Worm (Caenorhabditis elegans) whole organism, L2 larva: Measurements from ENCODE around the gene Y53C12B.1.

Source experiments
- dmd-4 ChIP-seq: sonication (generic microtip); optimal IDR thresholded peaks from 2 replicates; lab custom pipeline; 2017; ENCODE audit warnings: missing biosample characterization, missing genetic modification characterization
- elt-3 ChIP-seq: sonication (generic microtip); optimal IDR thresholded peaks from 2 replicates; lab custom pipeline; 2017; ENCODE audit warnings: missing biosample characterization, missing genetic modification characterization
- fos-1 ChIP-seq: fragments of 150-350 bp; optimal IDR thresholded peaks from 2 replicates; lab custom pipeline; 2014; ENCODE audit warnings: missing biosample characterization, missing genetic modification characterization
- lin-13 ChIP-seq: fragments of 150-350 bp; optimal IDR thresholded peaks from 2 replicates; lab custom pipeline; 2014; ENCODE audit warnings: missing biosample characterization, missing genetic modification reagents, missing genetic modification characterization
- lsy-2 ChIP-seq, 2 experiments: fragments of 150-350 bp in 1 of 2; sonication (generic microtip) in 1 of 2; optimal IDR thresholded peaks; 2 replicates each; lab custom pipeline; 2014 to 2017; ENCODE audit warnings: missing biosample characterization in 2 of 2, missing genetic modification characterization in 2 of 2
- mdl-1 ChIP-seq, 2 experiments: fragments of 150-350 bp in 1 of 2; sonication (generic microtip) in 1 of 2; optimal IDR thresholded peaks; 2 replicates each; lab custom pipeline; 2017; ENCODE audit warnings: missing biosample characterization in 2 of 2, missing genetic modification characterization in 2 of 2
- nhr-12 ChIP-seq: fragments of 150-350 bp; optimal IDR thresholded peaks from 2 replicates; lab custom pipeline; 2014; ENCODE audit warnings: missing biosample characterization, missing genetic modification characterization
- nhr-237 ChIP-seq: fragments of 150-350 bp; optimal IDR thresholded peaks from 2 replicates; lab custom pipeline; 2014; ENCODE audit warnings: missing biosample characterization, missing genetic modification characterization
- nhr-25 ChIP-seq: fragments of 150-350 bp; sonication (generic microtip); optimal IDR thresholded peaks from 3 replicates; lab custom pipeline; 2014; ENCODE audit warnings: missing biosample characterization, missing genetic modification characterization
- ztf-11 ChIP-seq: sonication (generic microtip); optimal IDR thresholded peaks from 2 replicates; lab custom pipeline; 2017; ENCODE audit warnings: missing biosample characterization, missing genetic modification characterization
- ztf-4 ChIP-seq: fragments of 150-350 bp; optimal IDR thresholded peaks from 2 replicates; lab custom pipeline; 2014; ENCODE audit warnings: missing biosample characterization, missing genetic modification characterization

ce11 chrII:9791185-9791584 is 45.3 kb upstream of the Y53C12B.1 start:
- TF ChIP-seq lin-13, result no peak
- no peak for TF ChIP-seq nhr-25 (tag; lab: Kevin White, UChicago)
- TF ChIP-seq dmd-4 (tag; lab: Kevin White, UChicago), result no peak
- TF ChIP-seq elt-3 (tag; lab: Kevin White, UChicago), result no peak
- TF ChIP-seq nhr-237 (tag; lab: Kevin White, UChicago), result no peak
- TF ChIP-seq ztf-11 (tag; lab: Kevin White, UChicago), result no peak
- TF ChIP-seq lsy-2 (tag; optimal IDR thresholded peaks at IDR 0.05; lab: Kevin White, UChicago), result peak in 1 of 2 experiments; percentile 21
- TF ChIP-seq mdl-1 (tag; optimal IDR thresholded peaks at IDR 0.05; lab: Kevin White, UChicago), result peak in 1 of 2 experiments; percentile 43
- TF ChIP-seq nhr-12 (tag; lab: Kevin White, UChicago), result no peak
- peak; percentile 97 for TF ChIP-seq fos-1 (tag; lab: Kevin White, UChicago)
- no peak for TF ChIP-seq ztf-4
